Worm (Caenorhabditis elegans) whole organism, L1 larva: ENCODE data around the gene ncx-6.
A peak's percentile ranks its signal among the peaks of the same experiment; 100 is the strongest.

ENCODE experiments used
- C16A3.4 ChIP-seq: fragments of 150-350 bp; optimal IDR thresholded peaks from 2 replicates; lab custom pipeline; 2014; ENCODE audit warnings: missing biosample characterization, missing genetic modification characterization
- alr-1 ChIP-seq: fragments of 200-800 bp; sonication (Bioruptor generic); optimal IDR thresholded peaks from 2 replicates; lab custom pipeline; 2018; ENCODE audit warnings: borderline replicate concordance, mild to moderate bottlenecking, missing genetic modification characterization, missing compliant biosample characterization
- aly-2 ChIP-seq: fragments of 150-350 bp; optimal IDR thresholded peaks from 2 replicates; lab custom pipeline; 2014; ENCODE audit warnings: missing biosample characterization, missing genetic modification characterization
- ama-1 ChIP-seq: fragments of 150-350 bp; optimal IDR thresholded peaks from 2 replicates; lab custom pipeline; 2014
- blmp-1 ChIP-seq: fragments of 150-350 bp; optimal IDR thresholded peaks from 2 replicates; lab custom pipeline; 2014; ENCODE audit warnings: missing biosample characterization, missing genetic modification characterization
- ceh-63 ChIP-seq: fragments of 200-800 bp; sonication (Bioruptor generic); optimal IDR thresholded peaks from 2 replicates; lab custom pipeline; 2018; ENCODE audit warnings: mild to moderate bottlenecking, missing genetic modification characterization, missing compliant biosample characterization
- ceh-8 ChIP-seq: fragments of 200-800 bp; sonication (Bioruptor generic); optimal IDR thresholded peaks from 2 replicates; lab custom pipeline; 2018; ENCODE audit warnings: mild to moderate bottlenecking, missing genetic modification characterization, moderate library complexity, missing compliant biosample characterization
- ceh-82 ChIP-seq, 3 experiments: fragments of 150-350 bp in 1 of 3; sonication (generic microtip) in 2 of 3; optimal IDR thresholded peaks; 2 replicates each; lab custom pipeline; 2014 to 2017; ENCODE audit warnings: missing biosample characterization in 3 of 3, missing genetic modification characterization in 3 of 3
- ceh-88 ChIP-seq: fragments of 200-800 bp; sonication (Bioruptor generic); IDR thresholded peaks from 2 replicates; pipeline ENCODE4 v1.3.6; 2022; ENCODE audit warnings: missing genetic modification characterization, missing compliant biosample characterization
- ceh-90 ChIP-seq: sonication (generic microtip); optimal IDR thresholded peaks from 2 replicates; lab custom pipeline; 2016; ENCODE audit warnings: missing genetic modification characterization, missing compliant biosample characterization
- ces-1 ChIP-seq: fragments of 150-350 bp; optimal IDR thresholded peaks from 2 replicates; lab custom pipeline; 2014; ENCODE audit warnings: missing biosample characterization, missing genetic modification reagents, missing genetic modification characterization
- dsc-1 ChIP-seq: sonication (generic microtip); optimal IDR thresholded peaks from 2 replicates; lab custom pipeline; 2016; ENCODE audit warnings: mild to moderate bottlenecking, missing genetic modification characterization, missing compliant biosample characterization
- efl-1 ChIP-seq, 4 experiments: fragments of 150-350 bp; optimal IDR thresholded peaks in 3 of 4; peaks in 1 of 4; 1 replicate in 1 of 4; 2 replicates in 3 of 4; lab custom pipeline; 2014; ENCODE audit warnings: missing biosample characterization in 2 of 4, missing genetic modification characterization in 2 of 4, missing genetic modification reagents in 2 of 4
- egl-13 ChIP-seq: sonication (generic microtip); optimal IDR thresholded peaks from 2 replicates; lab custom pipeline; 2016; ENCODE audit warnings: missing genotype, missing genetic modification reagents, missing genetic modification characterization, missing compliant biosample characterization
- elt-2 ChIP-seq: sonication (generic microtip); optimal IDR thresholded peaks from 2 replicates; lab custom pipeline; 2016; ENCODE audit warnings: missing genetic modification characterization, mild to moderate bottlenecking, inconsistent platforms, missing compliant biosample characterization, missing genetic modification reagents
- ets-5 ChIP-seq: fragments of 200-800 bp; sonication (Bioruptor generic); IDR thresholded peaks from 2 replicates; pipeline ENCODE4 v1.3.6; 2022; ENCODE audit warnings: missing genetic modification characterization, missing compliant biosample characterization
- fkh-10 ChIP-seq: sonication (generic microtip); optimal IDR thresholded peaks from 2 replicates; lab custom pipeline; 2017; ENCODE audit warnings: missing biosample characterization, missing genetic modification reagents, missing genetic modification characterization
- fkh-4 ChIP-seq: sonication (generic microtip); optimal IDR thresholded peaks from 2 replicates; lab custom pipeline; 2016; ENCODE audit warnings: missing compliant biosample characterization, missing genetic modification characterization, borderline replicate concordance
- grh-1 ChIP-seq: fragments of 200-800 bp; sonication (Bioruptor generic); IDR thresholded peaks from 2 replicates; pipeline ENCODE4 v1.3.6; 2022; ENCODE audit warnings: missing genetic modification reagents, missing genetic modification characterization, missing compliant biosample characterization
- hlh-4 ChIP-seq: sonication (generic microtip); optimal IDR thresholded peaks from 2 replicates; lab custom pipeline; 2016; ENCODE audit warnings: mild to moderate bottlenecking, missing genetic modification characterization, missing compliant biosample characterization
- hpl-2 ChIP-seq: fragments of 150-350 bp; optimal IDR thresholded peaks from 2 replicates; lab custom pipeline; 2014; ENCODE audit warnings: missing biosample characterization, missing genetic modification reagents, missing genetic modification characterization
- irx-1 ChIP-seq: sonication (generic microtip); optimal IDR thresholded peaks from 2 replicates; lab custom pipeline; 2016; ENCODE audit warnings: missing genetic modification characterization, missing compliant biosample characterization
- isw-1 ChIP-seq: fragments of 200-800 bp; sonication (Bioruptor generic); IDR thresholded peaks from 2 replicates; pipeline ENCODE4 v1.3.6; 2022; ENCODE audit warnings: missing genetic modification characterization, missing compliant biosample characterization
- lin-13 ChIP-seq: fragments of 150-350 bp; optimal IDR thresholded peaks from 2 replicates; lab custom pipeline; 2014; ENCODE audit warnings: missing biosample characterization, missing genetic modification reagents, missing genetic modification characterization
- lin-14 ChIP-seq: fragments of 200-800 bp; sonication (Bioruptor generic); optimal IDR thresholded peaks from 2 replicates; lab custom pipeline; 2018; ENCODE audit warnings: mild to moderate bottlenecking, missing genetic modification characterization, moderate library complexity, missing compliant biosample characterization
- lin-15B ChIP-seq: fragments of 150-350 bp; sonication (generic microtip); optimal IDR thresholded peaks from 3 replicates; lab custom pipeline; 2014; ENCODE audit warnings: missing biosample characterization, missing genetic modification characterization
- lin-35 ChIP-seq, 2 experiments: fragments of 150-350 bp; optimal IDR thresholded peaks; 2 replicates each; lab custom pipeline; 2014; ENCODE audit warnings: missing biosample characterization in 2 of 2, missing genetic modification characterization in 2 of 2, missing genetic modification reagents in 2 of 2
- lsy-2 ChIP-seq, 2 experiments: fragments of 150-350 bp; optimal IDR thresholded peaks; 2 replicates each; lab custom pipeline; 2014; ENCODE audit warnings: missing biosample characterization in 2 of 2, missing genetic modification characterization in 2 of 2
- mab-9 ChIP-seq: fragments of 200-800 bp; sonication (Bioruptor generic); IDR thresholded peaks from 2 replicates; pipeline ENCODE4 v1.3.6; 2022; ENCODE audit warnings: missing genetic modification reagents, missing genetic modification characterization, missing compliant biosample characterization
- mef-2 ChIP-seq: fragments of 150-350 bp; optimal IDR thresholded peaks from 2 replicates; lab custom pipeline; 2014; ENCODE audit warnings: missing biosample characterization, missing genetic modification characterization
- mep-1 ChIP-seq: fragments of 150-350 bp; optimal IDR thresholded peaks from 2 replicates; lab custom pipeline; 2014; ENCODE audit warnings: missing biosample characterization, missing genetic modification characterization
- nhr-11 ChIP-seq: fragments of 150-350 bp; optimal IDR thresholded peaks from 2 replicates; lab custom pipeline; 2014; ENCODE audit warnings: missing biosample characterization, missing genetic modification characterization
- nhr-19 ChIP-seq: fragments of 200-800 bp; sonication (Bioruptor generic); conservative IDR thresholded peaks from 2 replicates; pipeline ENCODE4 v1.3.6; 2022; ENCODE audit warnings: missing genetic modification characterization, missing compliant biosample characterization
- nhr-20 ChIP-seq: sonication (generic microtip); optimal IDR thresholded peaks from 2 replicates; lab custom pipeline; 2016; ENCODE audit warnings: mild to moderate bottlenecking, missing genetic modification characterization, missing compliant biosample characterization
- nhr-28 ChIP-seq: fragments of 150-350 bp; optimal IDR thresholded peaks from 2 replicates; lab custom pipeline; 2014; ENCODE audit warnings: missing biosample characterization, missing genetic modification characterization
- nhr-76 ChIP-seq: sonication (generic microtip); optimal IDR thresholded peaks from 2 replicates; lab custom pipeline; 2017; ENCODE audit warnings: missing biosample characterization, missing genetic modification characterization
- nhr-77 ChIP-seq: fragments of 150-350 bp; optimal IDR thresholded peaks from 2 replicates; lab custom pipeline; 2014; ENCODE audit warnings: missing biosample characterization, missing genetic modification characterization
- nhr-85 ChIP-seq: sonication (generic microtip); peaks from one replicate; lab custom pipeline; 2016; ENCODE audit warnings: missing genetic modification characterization, inconsistent platforms, missing compliant biosample characterization
- nhr-90 ChIP-seq: sonication (generic microtip); optimal IDR thresholded peaks from 2 replicates; lab custom pipeline; 2016; ENCODE audit warnings: mild to moderate bottlenecking, missing genetic modification characterization, missing compliant biosample characterization; ENCODE audit not compliant: poor library complexity
- pag-3 ChIP-seq: sonication (generic microtip); optimal IDR thresholded peaks from 2 replicates; lab custom pipeline; 2017; ENCODE audit warnings: missing genetic modification characterization, mild to moderate bottlenecking, missing compliant biosample characterization, antibody characterized with exemption, borderline replicate concordance; ENCODE audit not compliant: insufficient read depth
- pax-3 ChIP-seq: fragments of 200-800 bp; sonication (Bioruptor generic); optimal IDR thresholded peaks from 2 replicates; lab custom pipeline; 2018; ENCODE audit warnings: mild to moderate bottlenecking, missing genetic modification characterization, moderate library complexity, missing compliant biosample characterization
- rnt-1 ChIP-seq: sonication (generic microtip); optimal IDR thresholded peaks from 2 replicates; lab custom pipeline; 2016; ENCODE audit warnings: mild to moderate bottlenecking, missing genetic modification characterization, moderate library complexity, missing compliant biosample characterization
- skn-1 ChIP-seq: fragments of 150-350 bp; optimal IDR thresholded peaks from 2 replicates; lab custom pipeline; 2014; ENCODE audit warnings: missing biosample characterization, missing genetic modification characterization
- sptf-1 ChIP-seq: fragments of 150-350 bp; optimal IDR thresholded peaks from 2 replicates; lab custom pipeline; 2014; ENCODE audit warnings: missing biosample characterization, missing genetic modification characterization
- swsn-7 ChIP-seq: sonication (generic microtip); optimal IDR thresholded peaks from 2 replicates; lab custom pipeline; 2016; ENCODE audit warnings: missing genetic modification characterization, missing compliant biosample characterization
- tbx-2 ChIP-seq: sonication (generic microtip); optimal IDR thresholded peaks from 2 replicates; lab custom pipeline; 2016; ENCODE audit warnings: missing genetic modification characterization, missing compliant biosample characterization
- unc-130 ChIP-seq: fragments of 150-350 bp; optimal IDR thresholded peaks from 2 replicates; lab custom pipeline; 2017; ENCODE audit warnings: missing biosample characterization, missing genetic modification characterization, inconsistent platforms
- unc-30 ChIP-seq: sonication (generic microtip); optimal IDR thresholded peaks from 2 replicates; lab custom pipeline; 2017; ENCODE audit warnings: missing biosample characterization, missing genetic modification characterization
- vab-15 ChIP-seq: sonication (generic microtip); optimal IDR thresholded peaks from 2 replicates; lab custom pipeline; 2017; ENCODE audit warnings: missing genotype, mild to moderate bottlenecking, missing genetic modification characterization, missing compliant biosample characterization
- xbp-1 ChIP-seq: sonication (generic microtip); optimal IDR thresholded peaks from 2 replicates; lab custom pipeline; 2016; ENCODE audit warnings: missing genetic modification characterization, missing compliant biosample characterization
- zag-1 ChIP-seq: fragments of 150-350 bp; optimal IDR thresholded peaks from 2 replicates; lab custom pipeline; 2014; ENCODE audit warnings: missing biosample characterization, missing genetic modification characterization
- zip-4 ChIP-seq: fragments of 200-800 bp; sonication (Bioruptor generic); optimal IDR thresholded peaks from 2 replicates; lab custom pipeline; 2018; ENCODE audit warnings: mild to moderate bottlenecking, missing genetic modification characterization, moderate library complexity, missing compliant biosample characterization
- ztf-11 ChIP-seq, 2 experiments: sonication (generic microtip); optimal IDR thresholded peaks; 2 replicates each; lab custom pipeline; 2016 to 2017; ENCODE audit warnings: missing genetic modification characterization in 2 of 2, missing biosample characterization in 1 of 2, missing compliant biosample characterization in 1 of 2

ncx-6 gene

ce11 chrIII:9717243-9717642 lies 3.5 kb upstream of the ncx-6 start (continued):
- TF ChIP-seq ceh-82 (tag; optimal IDR thresholded peaks at IDR 0.05; lab: Kevin White, UChicago): peak; percentile 43 to 56 (median 48)
- TF ChIP-seq lin-35 (GFP tag; optimal IDR thresholded peaks at IDR 0.05; lab: Kevin White, UChicago): peak in 1 of 2 experiments; percentile 69
- TF ChIP-seq xbp-1: peak; percentile 58
- peak; percentile 20 for TF ChIP-seq ceh-90 (tag; lab: Kevin White, UChicago)
- TF ChIP-seq ztf-11 (tag; optimal IDR thresholded peaks at IDR 0.05; lab: Kevin White, UChicago): peak in 1 of 2 experiments; percentile 37
- peak; percentile 60 for TF ChIP-seq tbx-2 (tag; lab: Kevin White, UChicago)
- no peak for TF ChIP-seq skn-1 (tag; lab: Kevin White, UChicago)
- no peak for TF ChIP-seq ets-5 (GFP tag; lab: Robert Waterston, UW)
- TF ChIP-seq blmp-1 (tag; lab: Kevin White, UChicago): no peak
- TF ChIP-seq isw-1: no peak
- TF ChIP-seq lin-14 (GFP tag; lab: Kevin White, UChicago): peak; percentile 64
- peak; percentile 32 to 69 for TF ChIP-seq lsy-2 (tag; optimal IDR thresholded peaks at IDR 0.05; lab: Kevin White, UChicago)
- peak; percentile 91 for TF ChIP-seq nhr-90 (tag; lab: Kevin White, UChicago)
- no peak for TF ChIP-seq ceh-63 (GFP tag; lab: Kevin White, UChicago)
- TF ChIP-seq fkh-4 (tag; lab: Kevin White, UChicago): no peak
- no peak for TF ChIP-seq mef-2 (tag; lab: Kevin White, UChicago)
- TF ChIP-seq pax-3: peak; percentile 50
- peak; percentile 81 for TF ChIP-seq dsc-1
- TF ChIP-seq efl-1 (optimal IDR thresholded peaks at IDR 0.05; lab: Kevin White, UChicago): peak; percentile 35 to 59
- TF ChIP-seq efl-1 (GFP tag; optimal IDR thresholded peaks at IDR 0.05 in 1 of 2; lab: Kevin White, UChicago): peak; percentile 37 to 97
- no peak for TF ChIP-seq vab-15 (tag; lab: Kevin White, UChicago)
- no peak for TF ChIP-seq unc-30 (tag; lab: Kevin White, UChicago)
- peak; percentile 78 for TF ChIP-seq swsn-7 (tag; lab: Kevin White, UChicago)
- TF ChIP-seq mep-1 (tag; lab: Kevin White, UChicago): peak; percentile 14
- peak; percentile 91 for TF ChIP-seq elt-2
- TF ChIP-seq sptf-1 (tag; lab: Kevin White, UChicago): no peak
- TF ChIP-seq fkh-10 (GFP tag; lab: Kevin White, UChicago): no peak
- TF ChIP-seq mab-9 (GFP tag; lab: Robert Waterston, UW): no peak
- peak; percentile 88 for TF ChIP-seq nhr-85 (tag; lab: Kevin White, UChicago)
- TF ChIP-seq rnt-1: peak; percentile 90
- TF ChIP-seq lin-15B: peak; percentile 35
- peak; percentile 20 for TF ChIP-seq egl-13 (tag; lab: Kevin White, UChicago)
- no peak for TF ChIP-seq nhr-11
- no peak for TF ChIP-seq ces-1 (GFP tag; lab: Kevin White, UChicago)
- TF ChIP-seq irx-1: peak; percentile 71
- no peak for TF ChIP-seq alr-1 (tag; lab: Kevin White, UChicago)
- no peak for TF ChIP-seq hlh-4 (tag; lab: Kevin White, UChicago)
- TF ChIP-seq zip-4 (GFP tag; lab: Kevin White, UChicago): peak; percentile 64
- no peak for TF ChIP-seq nhr-76 (tag; lab: Kevin White, UChicago)
- TF ChIP-seq zag-1 (tag; lab: Kevin White, UChicago): no peak
- peak; percentile 77 for TF ChIP-seq aly-2 (tag; lab: Kevin White, UChicago)
- no peak for TF ChIP-seq unc-130
- peak; percentile 91 for TF ChIP-seq ama-1 (lab: Kevin White, UChicago)
- TF ChIP-seq nhr-19 (GFP tag; lab: Robert Waterston, UW): peak; percentile 88
- TF ChIP-seq pag-3 (tag; lab: Kevin White, UChicago): no peak
- TF ChIP-seq nhr-77 (tag; lab: Kevin White, UChicago): peak; percentile 40
- peak; percentile 62 for TF ChIP-seq grh-1 (GFP tag; lab: Robert Waterston, UW)
- TF ChIP-seq nhr-20 (tag; lab: Kevin White, UChicago): peak; percentile 80
- TF ChIP-seq hpl-2: peak; percentile 34
- TF ChIP-seq C16A3.4 (tag; lab: Kevin White, UChicago): no peak
- peak; percentile 62; the same call in 1 of the 2 replicates for TF ChIP-seq ceh-88 (GFP tag; lab: Robert Waterston, UW)
- no peak for TF ChIP-seq lin-13 (GFP tag; lab: Kevin White, UChicago)
- no peak for TF ChIP-seq nhr-28 (tag; lab: Kevin White, UChicago)
- peak; percentile 8 for TF ChIP-seq ceh-8 (GFP tag; lab: Kevin White, UChicago)
